Worm (Caenorhabditis elegans) whole organism, mixed stage, embryonic: ENCODE results near the gene hil-4.
A peak's percentile ranks its signal among the peaks of the same experiment; 100 is the strongest.

Experiments used
- M03D4.4 ChIP-seq: sonication (generic microtip); optimal IDR thresholded peaks from 2 replicates; lab custom pipeline; 2017; ENCODE audit warnings: mild to moderate bottlenecking, missing genetic modification characterization, missing compliant biosample characterization
- bed-3 ChIP-seq: fragments of 200-800 bp; sonication (Bioruptor generic); optimal IDR thresholded peaks from 3 replicates; lab custom pipeline; 2018; ENCODE audit warnings: mild to moderate bottlenecking, missing genetic modification characterization, moderate library complexity, missing compliant biosample characterization
- blmp-1 ChIP-seq: fragments of 150-350 bp; optimal IDR thresholded peaks from 2 replicates; lab custom pipeline; 2014; ENCODE audit warnings: missing biosample characterization, missing genetic modification characterization
- ceh-39 ChIP-seq: fragments of 150-350 bp; optimal IDR thresholded peaks from 2 replicates; lab custom pipeline; 2014; ENCODE audit warnings: missing biosample characterization, missing genetic modification characterization
- ceh-43 ChIP-seq: fragments of 200-800 bp; sonication (Bioruptor generic); optimal IDR thresholded peaks from 2 replicates; lab custom pipeline; 2018; ENCODE audit warnings: mild to moderate bottlenecking, missing genetic modification characterization, moderate library complexity, missing compliant biosample characterization
- ces-1 ChIP-seq: fragments of 150-350 bp; optimal IDR thresholded peaks from 2 replicates; lab custom pipeline; 2014; ENCODE audit warnings: missing biosample characterization, missing genetic modification reagents, missing genetic modification characterization
- cnd-1 ChIP-seq: fragments of 200-800 bp; sonication (Bioruptor generic); optimal IDR thresholded peaks from 2 replicates; lab custom pipeline; 2018; ENCODE audit warnings: mild to moderate bottlenecking, missing genetic modification characterization, missing compliant biosample characterization
- drap-1 ChIP-seq: fragments of 200-800 bp; sonication (Bioruptor generic); optimal IDR thresholded peaks from 3 replicates; lab custom pipeline; 2018; ENCODE audit warnings: mild to moderate bottlenecking, missing genetic modification characterization, missing compliant biosample characterization
- elt-3 ChIP-seq: fragments of 150-350 bp; optimal IDR thresholded peaks from 2 replicates; lab custom pipeline; 2014; ENCODE audit warnings: missing biosample characterization, missing genetic modification characterization
- flh-1 ChIP-seq: fragments of 200-800 bp; sonication (Bioruptor generic); optimal IDR thresholded peaks from 2 replicates; lab custom pipeline; 2018; ENCODE audit warnings: mild to moderate bottlenecking, missing genetic modification characterization, moderate library complexity, missing compliant biosample characterization
- ham-2 ChIP-seq: fragments of 200-800 bp; sonication (Bioruptor generic); optimal IDR thresholded peaks from 2 replicates; lab custom pipeline; 2018; ENCODE audit warnings: mild to moderate bottlenecking, missing genetic modification characterization, missing compliant biosample characterization
- hlh-1 ChIP-seq: fragments of 150-350 bp; optimal IDR thresholded peaks from 2 replicates; lab custom pipeline; 2014; ENCODE audit warnings: missing biosample characterization, missing genetic modification reagents, missing genetic modification characterization
- lin-13 ChIP-seq: fragments of 150-350 bp; optimal IDR thresholded peaks from 2 replicates; lab custom pipeline; 2014; ENCODE audit warnings: missing biosample characterization, missing genetic modification characterization
- lin-32 ChIP-seq: fragments of 200-800 bp; sonication (Bioruptor generic); optimal IDR thresholded peaks from 2 replicates; lab custom pipeline; 2018; ENCODE audit warnings: mild to moderate bottlenecking, missing genetic modification characterization, missing compliant biosample characterization
- lsy-2 ChIP-seq: fragments of 150-350 bp; optimal IDR thresholded peaks from 2 replicates; lab custom pipeline; 2014; ENCODE audit warnings: missing biosample characterization, missing genetic modification characterization
- mab-5 ChIP-seq: fragments of 150-350 bp; optimal IDR thresholded peaks from 2 replicates; lab custom pipeline; 2014; ENCODE audit warnings: missing biosample characterization, missing genetic modification characterization
- mep-1 ChIP-seq: fragments of 150-350 bp; optimal IDR thresholded peaks from 2 replicates; lab custom pipeline; 2017; ENCODE audit warnings: missing biosample characterization, missing genetic modification reagents, missing genetic modification characterization, inconsistent platforms
- mls-2 ChIP-seq: sonication (generic microtip); optimal IDR thresholded peaks from 2 replicates; lab custom pipeline; 2016; ENCODE audit warnings: mild to moderate bottlenecking, missing genetic modification characterization, moderate library complexity, missing compliant biosample characterization
- nhr-12 ChIP-seq: fragments of 150-350 bp; optimal IDR thresholded peaks from 2 replicates; lab custom pipeline; 2014; ENCODE audit warnings: missing biosample characterization, missing genetic modification characterization
- nhr-2 ChIP-seq: fragments of 150-350 bp; optimal IDR thresholded peaks from 2 replicates; lab custom pipeline; 2014; ENCODE audit warnings: missing biosample characterization, missing genetic modification characterization
- nhr-237 ChIP-seq: fragments of 150-350 bp; optimal IDR thresholded peaks from 2 replicates; lab custom pipeline; 2014; ENCODE audit warnings: missing biosample characterization, missing genetic modification characterization
- nhr-76 ChIP-seq: sonication (generic microtip); optimal IDR thresholded peaks from 2 replicates; lab custom pipeline; 2017; ENCODE audit warnings: missing biosample characterization, missing genetic modification characterization
- sem-2 ChIP-seq: fragments of 200-800 bp; sonication (Bioruptor generic); optimal IDR thresholded peaks from 2 replicates; lab custom pipeline; 2018; ENCODE audit warnings: mild to moderate bottlenecking, missing genetic modification characterization, missing compliant biosample characterization
- snpc-4 ChIP-seq: fragments of 150-350 bp; optimal IDR thresholded peaks from 2 replicates; lab custom pipeline; 2014; ENCODE audit warnings: missing biosample characterization, missing genetic modification characterization
- sptf-1 ChIP-seq: sonication (generic microtip); optimal IDR thresholded peaks from 2 replicates; lab custom pipeline; 2017; ENCODE audit warnings: mild to moderate bottlenecking, missing genetic modification characterization, moderate library complexity, missing compliant biosample characterization
- tbx-8 ChIP-seq: fragments of 200-800 bp; sonication (Bioruptor generic); optimal IDR thresholded peaks from 2 replicates; lab custom pipeline; 2018; ENCODE audit warnings: mild to moderate bottlenecking, missing genetic modification characterization, moderate library complexity, missing compliant biosample characterization
- unc-120 ChIP-seq: sonication (generic microtip); optimal IDR thresholded peaks from 2 replicates; lab custom pipeline; 2017; ENCODE audit warnings: missing genetic modification characterization, missing compliant biosample characterization; ENCODE audit not compliant: poor library complexity, severe bottlenecking
- unc-39 ChIP-seq: fragments of 150-350 bp; optimal IDR thresholded peaks from 2 replicates; lab custom pipeline; 2014; ENCODE audit warnings: missing biosample characterization, missing genetic modification characterization
- unc-62 ChIP-seq: fragments of 150-350 bp; optimal IDR thresholded peaks from 2 replicates; lab custom pipeline; 2014; ENCODE audit warnings: missing biosample characterization, missing genetic modification reagents, missing genetic modification characterization
- zip-8 ChIP-seq: fragments of 150-350 bp; optimal IDR thresholded peaks from 2 replicates; lab custom pipeline; 2014; ENCODE audit warnings: missing biosample characterization, missing genetic modification characterization
- ztf-11 ChIP-seq: fragments of 150-350 bp; optimal IDR thresholded peaks from 2 replicates; lab custom pipeline; 2014; ENCODE audit warnings: missing biosample characterization, missing genetic modification characterization

The hil-4 gene

ce11 chrV:4770408-4770947 lies 16.4 kb downstream of the hil-4 start, which contains the start of gene elt-7:
TSS of gene elt-7 (plus strand) at chrV:4770670.
- no peak for TF ChIP-seq lin-13 (tag; lab: Kevin White, UChicago)
- no peak for TF ChIP-seq nhr-12 (tag; lab: Kevin White, UChicago)
- TF ChIP-seq lin-32 (GFP tag; lab: Kevin White, UChicago): no peak
- TF ChIP-seq tbx-8 (GFP tag; lab: Kevin White, UChicago): no peak

ce11 chrV:4775140-4775539 lies 21.0 kb downstream of the hil-4 start:
- TF ChIP-seq unc-120 (tag; lab: Kevin White, UChicago) (peak; percentile 29), ces-1 (GFP tag; lab: Kevin White, UChicago) (no peak), M03D4.4 (no peak), ztf-11 (tag; lab: Kevin White, UChicago) (no peak), bed-3 (no peak)

ce11 chrV:4777388-4777986 lies 23.4 kb downstream of the hil-4 start, which contains the start of gene C18G1.1:
TSS of gene C18G1.1 (plus strand) at chrV:4777960.
- no peak for TF ChIP-seq nhr-2 (tag; lab: Kevin White, UChicago)
- peak; percentile 26 for TF ChIP-seq unc-120 (tag; lab: Kevin White, UChicago)
- peak; percentile 99 for TF ChIP-seq unc-62
- peak; percentile 89 for TF ChIP-seq hlh-1 (tag; lab: Kevin White, UChicago)

ce11 chrV:4783313-4783712 lies 29.2 kb downstream of the hil-4 start, which contains the start of gene Y60C6A.1:
TSS of gene Y60C6A.1 (plus strand) at chrV:4783613.
- no peak for TF ChIP-seq mls-2
- no peak for TF ChIP-seq sem-2 (GFP tag; lab: Kevin White, UChicago)
- no peak for TF ChIP-seq drap-1
- TF ChIP-seq sptf-1: no peak
- no peak for TF ChIP-seq ceh-39
- TF ChIP-seq elt-3: no peak
- TF ChIP-seq ztf-11 (tag; lab: Kevin White, UChicago): no peak
- TF ChIP-seq flh-1: no peak
- TF ChIP-seq nhr-12 (tag; lab: Kevin White, UChicago): no peak

ce11 chrV:4785333-4785852 lies 31.3 kb downstream of the hil-4 start, which contains the start of the genes Y60C6A.2 and Y60C6A.3:
TSS of gene Y60C6A.2 (minus strand) at chrV:4785433.
TSS of gene Y60C6A.3 (plus strand) at chrV:4785802.
- TF ChIP-seq ham-2 (no peak), ces-1 (GFP tag; lab: Kevin White, UChicago) (no peak), unc-62 (no peak), elt-3 (no peak), ceh-43 (GFP tag; lab: Kevin White, UChicago) (no peak), mab-5 (tag; lab: Kevin White, UChicago) (no peak), sem-2 (GFP tag; lab: Kevin White, UChicago) (no peak), mls-2 (no peak), unc-120 (tag; lab: Kevin White, UChicago) (no peak), bed-3 (no peak), nhr-12 (tag; lab: Kevin White, UChicago) (no peak), hlh-1 (tag; lab: Kevin White, UChicago) (no peak), lsy-2 (no peak), nhr-2 (tag; lab: Kevin White, UChicago) (no peak), snpc-4 (tag; lab: Kevin White, UChicago) (no peak), sptf-1 (no peak), tbx-8 (GFP tag; lab: Kevin White, UChicago) (no peak), blmp-1 (tag; lab: Kevin White, UChicago) (no peak), lin-13 (tag; lab: Kevin White, UChicago) (no peak), mep-1 (tag; lab: Kevin White, UChicago) (no peak)

- TF ChIP-seq mls-2 (no peak), nhr-76 (tag; lab: Kevin White, UChicago) (no peak), ceh-43 (GFP tag; lab: Kevin White, UChicago) (no peak), lin-32 (GFP tag; lab: Kevin White, UChicago) (no peak), zip-8 (tag; lab: Kevin White, UChicago) (no peak), unc-39 (no peak), cnd-1 (no peak), ces-1 (GFP tag; lab: Kevin White, UChicago) (no peak), flh-1 (no peak), nhr-237 (tag; lab: Kevin White, UChicago) (no peak)
- TF ChIP-seq, all 35 proteins: peak for 0
Measured at ce11 chrV:4787166-4787565, 33.1 kb downstream of the hil-4 start, which contains the start of gene R02F11.9. TSS of gene R02F11.9 (plus strand) at chrV:4787466.
